Worm (Caenorhabditis elegans) whole organism, L1 larva: ENCODE results near the gene Y49F6B.19.

Experiments
- C04F5.9 ChIP-seq: sonication (generic microtip); optimal IDR thresholded peaks from 2 replicates; lab custom pipeline; 2016; ENCODE audit warnings: missing genetic modification characterization, missing compliant biosample characterization
- elt-2 ChIP-seq: sonication (generic microtip); optimal IDR thresholded peaks from 2 replicates; lab custom pipeline; 2016; ENCODE audit warnings: missing genetic modification characterization, mild to moderate bottlenecking, inconsistent platforms, missing compliant biosample characterization, missing genetic modification reagents
- elt-3 ChIP-seq, 6 experiments: fragments of 150-350 bp in 1 of 6; sonication (generic microtip); optimal IDR thresholded peaks; 2 replicates each; lab custom pipeline; 2017 to 2018; ENCODE audit warnings: missing biosample characterization in 6 of 6, missing genetic modification characterization in 6 of 6, inconsistent platforms in 1 of 6
- fkh-10 ChIP-seq: sonication (generic microtip); optimal IDR thresholded peaks from 2 replicates; lab custom pipeline; 2017; ENCODE audit warnings: missing biosample characterization, missing genetic modification reagents, missing genetic modification characterization
- lin-15B ChIP-seq: fragments of 150-350 bp; sonication (generic microtip); optimal IDR thresholded peaks from 3 replicates; lab custom pipeline; 2014; ENCODE audit warnings: missing biosample characterization, missing genetic modification characterization
- nhr-11 ChIP-seq: fragments of 150-350 bp; optimal IDR thresholded peaks from 2 replicates; lab custom pipeline; 2014; ENCODE audit warnings: missing biosample characterization, missing genetic modification characterization
- nhr-12 ChIP-seq: sonication (generic microtip); optimal IDR thresholded peaks from 2 replicates; lab custom pipeline; 2017; ENCODE audit warnings: missing biosample characterization, missing genetic modification characterization
- nhr-237 ChIP-seq: fragments of 150-350 bp; optimal IDR thresholded peaks from 2 replicates; lab custom pipeline; 2014; ENCODE audit warnings: missing biosample characterization, missing genetic modification characterization
- nhr-77 ChIP-seq: fragments of 150-350 bp; optimal IDR thresholded peaks from 2 replicates; lab custom pipeline; 2014; ENCODE audit warnings: missing biosample characterization, missing genetic modification characterization
- nhr-84 ChIP-seq: sonication (generic microtip); optimal IDR thresholded peaks from 2 replicates; lab custom pipeline; 2017; ENCODE audit warnings: missing biosample characterization, missing genetic modification characterization
- pqm-1 ChIP-seq: sonication (generic microtip); optimal IDR thresholded peaks from 3 replicates; lab custom pipeline; 2017; ENCODE audit warnings: missing biosample characterization, missing genetic modification characterization
- unc-62 ChIP-seq: fragments of 150-350 bp; optimal IDR thresholded peaks from 2 replicates; lab custom pipeline; 2014; ENCODE audit warnings: missing biosample characterization, missing genetic modification reagents, missing genetic modification characterization
- zag-1 ChIP-seq: fragments of 150-350 bp; optimal IDR thresholded peaks from 2 replicates; lab custom pipeline; 2014; ENCODE audit warnings: missing biosample characterization, missing genetic modification characterization
- zip-4 ChIP-seq: fragments of 200-800 bp; sonication (Bioruptor generic); optimal IDR thresholded peaks from 2 replicates; lab custom pipeline; 2018; ENCODE audit warnings: mild to moderate bottlenecking, missing genetic modification characterization, moderate library complexity, missing compliant biosample characterization

ce11 chrII:3499386-3499785 is 12.8 kb downstream of the Y49F6B.19 start, which contains the start of gene Y49F6B.9:
- TF ChIP-seq nhr-11 (no peak), nhr-237 (tag; lab: Kevin White, UChicago) (no peak), pqm-1 (tag; lab: Kevin White, UChicago) (no peak), unc-62 (no peak), elt-2 (tag; lab: Kevin White, UChicago) (no peak), fkh-10 (no peak), elt-3 (tag; optimal IDR thresholded peaks at IDR 0.05; lab: Kevin White, UChicago) (no peak), C04F5.9 (tag; lab: Kevin White, UChicago) (no peak), zag-1 (tag; lab: Kevin White, UChicago) (no peak), nhr-77 (tag; lab: Kevin White, UChicago) (no peak), nhr-12 (tag; lab: Kevin White, UChicago) (no peak), nhr-84 (no peak), zip-4 (no peak), lin-15B (tag; lab: Kevin White, UChicago) (no peak)
